Fruit fly (Drosophila melanogaster) whole organism, wandering third instar larva: Measurements from ENCODE around the gene h-cup.

Experiments used
- Abd-B ChIP-seq: fragments of >200 bp; optimal IDR thresholded peaks from 2 replicates; lab custom pipeline; 2017; ENCODE audit warnings: missing biosample characterization, missing genetic modification characterization
- CG32264 ChIP-seq: fragments of 200-800 bp; sonication (Bioruptor generic); optimal IDR thresholded peaks from 2 replicates; lab custom pipeline; 2016; ENCODE audit warnings: missing biosample characterization, missing genetic modification characterization
- CG9705 ChIP-seq: fragments of 200-800 bp; sonication (Bioruptor generic); optimal IDR thresholded peaks from 2 replicates; lab custom pipeline; 2018; ENCODE audit warnings: missing biosample characterization, mild to moderate bottlenecking, missing genetic modification characterization
- CrebA ChIP-seq: fragments of 200-800 bp; sonication (Bioruptor generic); optimal IDR thresholded peaks from 2 replicates; lab custom pipeline; 2016; ENCODE audit warnings: missing biosample characterization, mild to moderate bottlenecking, missing genetic modification characterization, borderline replicate concordance
- Dfd ChIP-seq: fragments of >200 bp; optimal IDR thresholded peaks from 2 replicates; lab custom pipeline; 2017; ENCODE audit warnings: missing biosample characterization, missing genetic modification characterization
- Dif ChIP-seq: fragments of 200-275, 200-300 bp; sonication (Bioruptor generic); optimal IDR thresholded peaks from 2 replicates; lab custom pipeline; 2018; ENCODE audit warnings: missing biosample characterization, missing genetic modification characterization; ENCODE audit not compliant: partially characterized antibody
- GATAd ChIP-seq: sonication (Bioruptor generic); optimal IDR thresholded peaks from 2 replicates; lab custom pipeline; 2016; ENCODE audit warnings: missing biosample characterization, missing genetic modification characterization
- HLH106 ChIP-seq: fragments of 200-800 bp; optimal IDR thresholded peaks from 3 replicates; lab custom pipeline; 2019; ENCODE audit warnings: missing biosample characterization, mild to moderate bottlenecking, missing genetic modification characterization, moderate library complexity
- Hnf4 ChIP-seq: fragments of 200-800 bp; sonication (Bioruptor generic); optimal IDR thresholded peaks from 2 replicates; lab custom pipeline; 2016; ENCODE audit warnings: missing biosample characterization, mild to moderate bottlenecking, missing genetic modification characterization
- Hr78 ChIP-seq: fragments of >200 bp; optimal IDR thresholded peaks from 2 replicates; lab custom pipeline; 2017; ENCODE audit warnings: missing biosample characterization, missing genetic modification characterization
- Hr83 ChIP-seq: fragments of 200-300 bp; sonication (Bioruptor generic); optimal IDR thresholded peaks from 2 replicates; lab custom pipeline; 2016; ENCODE audit warnings: missing biosample characterization, mild to moderate bottlenecking, missing genetic modification characterization, moderate library complexity; ENCODE audit not compliant: poor library complexity, severe bottlenecking
- Jra ChIP-seq: sonication (Bioruptor generic); optimal IDR thresholded peaks from 2 replicates; lab custom pipeline; 2016; ENCODE audit warnings: missing biosample characterization, missing genetic modification characterization
- Mio ChIP-seq: sonication (Bioruptor generic); optimal IDR thresholded peaks from 2 replicates; lab custom pipeline; 2016; ENCODE audit warnings: missing biosample characterization, missing genetic modification characterization
- Myc ChIP-seq: fragments of >200 bp; optimal IDR thresholded peaks from 2 replicates; lab custom pipeline; 2017
- N ChIP-seq: fragments of >200 bp; optimal IDR thresholded peaks from 2 replicates; lab custom pipeline; 2018; ENCODE audit warnings: missing biosample characterization, missing external identifiers, missing genetic modification characterization
- OdsH ChIP-seq: fragments of 200-800 bp; sonication (Bioruptor generic); optimal IDR thresholded peaks from 2 replicates; lab custom pipeline; 2016; ENCODE audit warnings: missing biosample characterization, mild to moderate bottlenecking, missing genetic modification characterization
- Rel ChIP-seq, 2 experiments: fragments of 200-800 bp; sonication (Bioruptor generic) in 1 of 2; optimal IDR thresholded peaks; 2 replicates in 1 of 2; 3 replicates in 1 of 2; lab custom pipeline; 2016 to 2019; ENCODE audit warnings: mild to moderate bottlenecking in 2 of 2, missing biosample characterization in 2 of 2, missing genetic modification characterization in 2 of 2, moderate library complexity in 1 of 2
- Sp1 ChIP-seq: fragments of 200-800 bp; sonication (Bioruptor generic); optimal IDR thresholded peaks from 3 replicates; lab custom pipeline; 2019; ENCODE audit warnings: missing biosample characterization, mild to moderate bottlenecking, missing genetic modification characterization, moderate library complexity
- Vsx2 ChIP-seq: fragments of 200-300, 225-300 bp; sonication (Bioruptor generic); optimal IDR thresholded peaks from 2 replicates; lab custom pipeline; 2018; ENCODE audit warnings: missing biosample characterization, missing genetic modification characterization; ENCODE audit not compliant: partially characterized antibody
- br ChIP-seq: fragments of 200-800 bp; sonication (Bioruptor generic); optimal IDR thresholded peaks from 2 replicates; lab custom pipeline; 2016; ENCODE audit warnings: missing biosample characterization, missing genetic modification characterization
- brk ChIP-seq: fragments of 200-800 bp; sonication (Bioruptor generic); optimal IDR thresholded peaks from 2 replicates; lab custom pipeline; 2016; ENCODE audit warnings: missing biosample characterization, mild to moderate bottlenecking, missing genetic modification characterization
- dl ChIP-seq, 2 experiments: fragments of 175-275, 200-275 bp in 1 of 2; fragments of 200-275 bp in 1 of 2; sonication (Bioruptor generic); optimal IDR thresholded peaks; lab custom pipeline; 2018; ENCODE audit warnings: mild to moderate bottlenecking in 2 of 2, missing biosample characterization in 2 of 2, missing genetic modification characterization in 2 of 2, moderate library complexity in 2 of 2; ENCODE audit not compliant: partially characterized antibody in 2 of 2, insufficient read depth in 1 of 2
- dmrt93B ChIP-seq: fragments of 200-800 bp; sonication (Bioruptor generic); optimal IDR thresholded peaks from 2 replicates; lab custom pipeline; 2018; ENCODE audit warnings: missing biosample characterization, mild to moderate bottlenecking, missing genetic modification characterization
- dsf ChIP-seq: sonication (Bioruptor generic); optimal IDR thresholded peaks from 2 replicates; lab custom pipeline; 2016; ENCODE audit warnings: missing biosample characterization, missing genetic modification characterization, borderline replicate concordance
- ey ChIP-seq: fragments of 200-800 bp; sonication (Bioruptor generic); optimal IDR thresholded peaks from 2 replicates; lab custom pipeline; 2016; ENCODE audit warnings: missing biosample characterization, missing genetic modification characterization
- foxo ChIP-seq, 2 experiments: fragments of 200-800 bp; sonication (Bioruptor generic); optimal IDR thresholded peaks; 2 replicates in 1 of 2; 3 replicates in 1 of 2; lab custom pipeline; 2016 to 2017; ENCODE audit warnings: missing biosample characterization in 2 of 2, missing genetic modification characterization in 2 of 2
- fru ChIP-seq: fragments of 200-800 bp; sonication (Bioruptor generic); optimal IDR thresholded peaks from 3 replicates; lab custom pipeline; 2016; ENCODE audit warnings: missing biosample characterization, mild to moderate bottlenecking, missing genetic modification characterization
- h ChIP-seq: fragments of 200-800 bp; sonication (Bioruptor generic); optimal IDR thresholded peaks from 3 replicates; lab custom pipeline; 2016; ENCODE audit warnings: missing biosample characterization, mild to moderate bottlenecking, missing genetic modification characterization
- jim ChIP-seq: fragments of 175-275, 200-325 bp; sonication (Bioruptor generic); optimal IDR thresholded peaks from 2 replicates; lab custom pipeline; 2016; ENCODE audit warnings: missing biosample characterization, mild to moderate bottlenecking, missing genetic modification characterization
- lola ChIP-seq: fragments of >200 bp; optimal IDR thresholded peaks from 2 replicates; lab custom pipeline; 2017; ENCODE audit warnings: missing biosample characterization, missing genetic modification characterization
- pan ChIP-seq: fragments of >200 bp; optimal IDR thresholded peaks from 2 replicates; lab custom pipeline; 2017
- psq ChIP-seq: fragments of 200-800 bp; sonication (Bioruptor generic); optimal IDR thresholded peaks from 3 replicates; lab custom pipeline; 2017; ENCODE audit warnings: missing biosample characterization, mild to moderate bottlenecking, missing genetic modification characterization, moderate library complexity
- rgr ChIP-seq: fragments of 200-800 bp; sonication (Bioruptor generic); optimal IDR thresholded peaks from 3 replicates; lab custom pipeline; 2016; ENCODE audit warnings: missing biosample characterization, mild to moderate bottlenecking, missing genetic modification characterization
- sage ChIP-seq: fragments of 200-800 bp; sonication (Bioruptor generic); optimal IDR thresholded peaks from 2 replicates; lab custom pipeline; 2016; ENCODE audit warnings: missing biosample characterization, mild to moderate bottlenecking, missing genetic modification characterization
- sv ChIP-seq: fragments of 200-800 bp; sonication (Bioruptor generic); optimal IDR thresholded peaks from 3 replicates; lab custom pipeline; 2016; ENCODE audit warnings: missing biosample characterization, missing genetic modification characterization
- tai ChIP-seq: sonication (Bioruptor generic); optimal IDR thresholded peaks from 2 replicates; lab custom pipeline; 2016; ENCODE audit warnings: missing biosample characterization, missing genetic modification characterization
- usp ChIP-seq: fragments of >200 bp; optimal IDR thresholded peaks from 2 replicates; lab custom pipeline; 2017; ENCODE audit warnings: missing biosample characterization, missing genetic modification characterization
- woc ChIP-seq: sonication (Bioruptor generic); optimal IDR thresholded peaks from 2 replicates; lab custom pipeline; 2016; ENCODE audit warnings: missing biosample characterization, mild to moderate bottlenecking, missing genetic modification characterization

Gene h-cup

DNA sequence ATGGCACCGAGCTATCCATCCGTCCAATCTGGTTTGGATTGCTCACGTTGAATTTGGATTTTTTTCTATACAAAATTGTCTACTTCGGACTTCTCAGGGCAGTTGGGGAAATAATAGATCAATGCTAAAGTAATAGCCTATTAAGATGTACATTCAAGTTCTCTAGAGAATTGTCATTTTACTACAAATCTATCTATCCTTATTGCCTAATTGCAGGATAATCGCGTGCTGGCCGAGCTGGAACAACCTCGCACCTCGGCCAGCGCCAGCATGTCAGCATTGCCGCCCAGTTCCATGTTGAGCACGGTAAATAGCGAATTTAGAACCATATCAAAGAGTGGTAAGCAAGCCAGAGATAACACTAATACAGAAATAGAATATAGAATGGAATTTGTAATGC, at the start of gene h-cup:
TSS of gene h-cup (minus strand) at position 101 of the 400 bp plus-strand sequence.
- no peak for TF ChIP-seq Hr78 (GFP tag; lab: Kevin White, UChicago)
- TF ChIP-seq HLH106 (tag; lab: Kevin White, UChicago), result no peak

- TF ChIP-seq Dfd (GFP tag; lab: Kevin White, UChicago) (no peak), Hr83 (GFP tag; lab: Kevin White, UChicago) (no peak), brk (no peak), dl (GFP tag; optimal IDR thresholded peaks at IDR 0.05; lab: Kevin White, UChicago; ENCODE audit: insufficient read depth in 1 of 2, partially characterized antibody in 2 of 2) (no peak), CrebA (GFP tag; lab: Kevin White, UChicago) (no peak), Dif (GFP tag; lab: Kevin White, UChicago) (no peak)
Observed at dm6 chr3R:15431142-15431541, 48.4 kb upstream of the h-cup start.

dm6 chr3R:15430349-15430748, 47.6 kb upstream of the h-cup start:
- no peak for TF ChIP-seq sage (GFP tag; lab: Kevin White, UChicago)
- no peak for TF ChIP-seq rgr
- TF ChIP-seq dsf, result no peak
- TF ChIP-seq CrebA (GFP tag; lab: Kevin White, UChicago), result no peak
- no peak for TF ChIP-seq Dif (GFP tag; lab: Kevin White, UChicago)
- no peak for TF ChIP-seq brk
- no peak for TF ChIP-seq Dfd (GFP tag; lab: Kevin White, UChicago)
- no peak for TF ChIP-seq Hnf4 (GFP tag; lab: Kevin White, UChicago)
- TF ChIP-seq GATAd (GFP tag; lab: Kevin White, UChicago), result no peak

DNA sequence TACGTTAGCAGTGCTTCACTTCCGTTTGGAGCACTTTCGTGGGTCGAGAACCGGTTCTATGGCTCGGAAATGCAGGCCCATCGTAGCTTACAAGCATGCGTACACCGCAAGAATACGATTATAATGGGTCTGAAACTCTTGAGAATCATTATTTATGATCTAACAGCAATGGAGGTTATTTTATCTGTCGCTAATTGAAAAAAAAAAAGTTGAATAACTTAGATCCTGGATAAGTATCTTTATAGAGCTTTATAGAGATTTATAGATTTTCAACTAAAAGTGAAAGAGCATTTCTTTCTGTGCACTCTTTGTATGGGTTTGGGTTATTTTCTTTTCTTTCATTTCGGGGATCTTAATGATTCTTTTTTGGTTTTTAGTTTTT, 45.1 kb upstream of the h-cup start:
- peak; percentile 89 for TF ChIP-seq h (GFP tag; lab: Kevin White, UChicago)
- peak; percentile 68 for TF ChIP-seq Jra (GFP tag; lab: Kevin White, UChicago)
- peak; percentile 20 for TF ChIP-seq CrebA (GFP tag; lab: Kevin White, UChicago)
- TF ChIP-seq lola (GFP tag; lab: Kevin White, UChicago), result no peak
- peak; percentile 57 for TF ChIP-seq dmrt93B (GFP tag; lab: Kevin White, UChicago)
- no peak for TF ChIP-seq usp
- TF ChIP-seq rgr, result peak; percentile 89
- no peak for TF ChIP-seq Hr78 (GFP tag; lab: Kevin White, UChicago)
- no peak for TF ChIP-seq dl (GFP tag; optimal IDR thresholded peaks at IDR 0.05; lab: Kevin White, UChicago; ENCODE audit: insufficient read depth in 1 of 2, partially characterized antibody in 2 of 2)
- TF ChIP-seq tai (GFP tag; lab: Kevin White, UChicago), result peak; percentile 61
- TF ChIP-seq dsf, result peak; percentile 6
- peak in 1 of 2 experiments; percentile 89 for TF ChIP-seq foxo (GFP tag; optimal IDR thresholded peaks at IDR 0.05; lab: Kevin White, UChicago)
- no peak for TF ChIP-seq GATAd (GFP tag; lab: Kevin White, UChicago)
- peak; percentile 92 for TF ChIP-seq fru (GFP tag; lab: Kevin White, UChicago)
- no peak for TF ChIP-seq sv (GFP tag; lab: Kevin White, UChicago)
- peak; percentile 50 for TF ChIP-seq CG32264
- no peak for TF ChIP-seq N (GFP tag; lab: Kevin White, UChicago)
- no peak for TF ChIP-seq Mio (GFP tag; lab: Kevin White, UChicago)
- peak; percentile 83 for TF ChIP-seq HLH106 (tag; lab: Kevin White, UChicago)
- TF ChIP-seq jim (GFP tag; lab: Kevin White, UChicago), result no peak
- TF ChIP-seq Dfd (GFP tag; lab: Kevin White, UChicago), result no peak
- peak; percentile 81 for TF ChIP-seq woc (GFP tag; lab: Kevin White, UChicago)
- peak; percentile 89 for TF ChIP-seq Sp1 (GFP tag; lab: Kevin White, UChicago)
- TF ChIP-seq Hnf4 (GFP tag; lab: Kevin White, UChicago), result peak; percentile 83
- no peak for TF ChIP-seq pan (lab: Kevin White, UChicago)
- peak; percentile 87 for TF ChIP-seq br (GFP tag; lab: Kevin White, UChicago)
- peak; percentile 87 for TF ChIP-seq brk
- TF ChIP-seq Vsx2 (GFP tag; lab: Kevin White, UChicago), result no peak
- TF ChIP-seq Abd-B (GFP tag; lab: Kevin White, UChicago), result no peak
- peak; percentile 91 for TF ChIP-seq OdsH (GFP tag; lab: Kevin White, UChicago)
- TF ChIP-seq Myc (lab: Kevin White, UChicago), result no peak
- TF ChIP-seq Dif (GFP tag; lab: Kevin White, UChicago), result no peak
- TF ChIP-seq psq, result peak; percentile 86
- TF ChIP-seq CG9705 (GFP tag; lab: Kevin White, UChicago), result peak; percentile 31
- no peak for TF ChIP-seq Rel (GFP tag; optimal IDR thresholded peaks at IDR 0.05; lab: Kevin White, UChicago)
- TF ChIP-seq Rel (tag; optimal IDR thresholded peaks at IDR 0.05; lab: Kevin White, UChicago), result peak; percentile 29
- TF ChIP-seq Hr83 (GFP tag; lab: Kevin White, UChicago), result no peak
- TF ChIP-seq sage (GFP tag; lab: Kevin White, UChicago), result peak; percentile 20
- peak; percentile 89 for TF ChIP-seq ey (GFP tag; lab: Kevin White, UChicago)
